Fruit fly (Drosophila melanogaster) whole organism, embryonic: Measurements from ENCODE around the gene Rad17.
A peak's percentile ranks its signal among the peaks of the same experiment; 100 is the strongest.

ENCODE experiments used
- BEAF-32 ChIP-seq: fragments of 200-800 bp; sonication (Bioruptor generic); optimal IDR thresholded peaks from 3 replicates; lab custom pipeline; 2017; ENCODE audit warnings: missing biosample characterization, missing genetic modification characterization, mild to moderate bottlenecking, moderate library complexity, missing genetic modification reagents
- Blimp-1 ChIP-seq: fragments of 200-800 bp; sonication (Bioruptor generic); optimal IDR thresholded peaks from 3 replicates; lab custom pipeline; 2018; ENCODE audit warnings: missing biosample characterization, missing genetic modification characterization, mild to moderate bottlenecking, moderate library complexity, missing genetic modification reagents
- C15 ChIP-seq: fragments of 200-800 bp; sonication (Bioruptor generic); IDR thresholded peaks from 3 replicates; pipeline ENCODE4 v1.3.6; 2022; ENCODE audit warnings: missing biosample characterization, missing genetic modification characterization
- CG11560 ChIP-seq: fragments of 200-800 bp; sonication (Bioruptor generic); IDR thresholded peaks from 3 replicates; pipeline ENCODE4 v1.3.6; 2022; ENCODE audit warnings: missing biosample characterization, missing genetic modification characterization
- CG12071 ChIP-seq: fragments of 200-800 bp; sonication (Bioruptor generic); optimal IDR thresholded peaks from 3 replicates; lab custom pipeline; 2018; ENCODE audit warnings: missing biosample characterization, mild to moderate bottlenecking, missing genetic modification characterization
- CG13775 ChIP-seq: fragments of 200-800 bp; sonication (Bioruptor generic); optimal IDR thresholded peaks from 3 replicates; lab custom pipeline; 2017; ENCODE audit warnings: missing biosample characterization, mild to moderate bottlenecking, missing genetic modification characterization
- CG13894 ChIP-seq: fragments of 200-800 bp; sonication (Bioruptor generic); optimal IDR thresholded peaks from 3 replicates; lab custom pipeline; 2018; ENCODE audit warnings: missing biosample characterization, mild to moderate bottlenecking, missing genetic modification characterization, moderate library complexity
- CG15514 ChIP-seq: fragments of 200-800 bp; sonication (Bioruptor generic); optimal IDR thresholded peaks from 3 replicates; lab custom pipeline; 2017; ENCODE audit warnings: missing biosample characterization, missing genetic modification characterization, mild to moderate bottlenecking, moderate library complexity, missing genetic modification reagents
- CG17359 ChIP-seq: fragments of 200-800 bp; sonication (Bioruptor generic); optimal IDR thresholded peaks from 3 replicates; lab custom pipeline; 2018; ENCODE audit warnings: missing biosample characterization, mild to moderate bottlenecking, missing genetic modification characterization, moderate library complexity
- CG17912 ChIP-seq: fragments of 200-800 bp; sonication (Bioruptor generic); optimal IDR thresholded peaks from 2 replicates; lab custom pipeline; 2018; ENCODE audit warnings: missing biosample characterization, mild to moderate bottlenecking, missing genetic modification characterization
- CG3065 ChIP-seq: fragments of 200-800 bp; sonication (Bioruptor generic); optimal IDR thresholded peaks from 2 replicates; lab custom pipeline; 2016; ENCODE audit warnings: missing biosample characterization, missing genetic modification characterization
- CG31224 ChIP-seq: fragments of 200-800 bp; sonication (Bioruptor generic); IDR thresholded peaks from 2 replicates; pipeline ENCODE4 v1.3.6; 2022; ENCODE audit warnings: missing biosample characterization, missing genetic modification characterization
- CG31365 ChIP-seq: fragments of 200-800 bp; sonication (Bioruptor generic); optimal IDR thresholded peaks from 2 replicates; lab custom pipeline; 2018; ENCODE audit warnings: missing biosample characterization, mild to moderate bottlenecking, missing genetic modification characterization
- CG31388 ChIP-seq: fragments of 200-800 bp; sonication (Bioruptor generic); optimal IDR thresholded peaks from 2 replicates; lab custom pipeline; 2016; ENCODE audit warnings: missing biosample characterization, missing genetic modification characterization
- CG3407 ChIP-seq: fragments of 200-800 bp; sonication (Bioruptor generic); optimal IDR thresholded peaks from 2 replicates; lab custom pipeline; 2018; ENCODE audit warnings: missing biosample characterization, mild to moderate bottlenecking, missing genetic modification characterization
- CG4404 ChIP-seq: fragments of 200-800 bp; sonication (Bioruptor generic); IDR thresholded peaks from 2 replicates; pipeline ENCODE4 v1.3.6; 2022; ENCODE audit warnings: missing biosample characterization, missing genetic modification characterization
- CG6813 ChIP-seq: fragments of 200-800 bp; sonication (Bioruptor generic); optimal IDR thresholded peaks from 2 replicates; lab custom pipeline; 2017; ENCODE audit warnings: missing biosample characterization, missing genetic modification characterization, mild to moderate bottlenecking, moderate library complexity, missing genetic modification reagents
- CG7963 ChIP-seq: fragments of 200-800 bp; sonication (Bioruptor generic); IDR thresholded peaks from 3 replicates; pipeline ENCODE4 v1.3.6; 2022; ENCODE audit warnings: missing biosample characterization, missing genetic modification characterization; ENCODE audit not compliant: partially characterized antibody
- CG9817 ChIP-seq: fragments of 200-800 bp; sonication (Bioruptor generic); optimal IDR thresholded peaks from 2 replicates; lab custom pipeline; 2018; ENCODE audit warnings: missing biosample characterization, mild to moderate bottlenecking, missing genetic modification characterization, moderate library complexity
- CTCF ChIP-seq: fragments of 200-800 bp; sonication (Bioruptor generic); optimal IDR thresholded peaks from 2 replicates; lab custom pipeline; 2017; ENCODE audit warnings: missing biosample characterization, mild to moderate bottlenecking, missing genetic modification characterization, moderate library complexity
- D ChIP-seq, 2 experiments: fragments of 200-800 bp in 1 of 2; fragments of >200 bp in 1 of 2; sonication (Bioruptor generic) in 1 of 2; optimal IDR thresholded peaks; 2 replicates in 1 of 2; 3 replicates in 1 of 2; lab custom pipeline; 2017; ENCODE audit warnings: mild to moderate bottlenecking in 1 of 2, missing biosample characterization in 1 of 2, missing genetic modification characterization in 1 of 2, missing genetic modification reagents in 1 of 2
- E2f2 ChIP-seq: fragments of 200-800 bp; sonication (Bioruptor generic); IDR thresholded peaks from 2 replicates; pipeline ENCODE4 v1.3.6; 2022; ENCODE audit warnings: missing biosample characterization, missing genetic modification characterization
- Fer2 ChIP-seq: fragments of 200-800 bp; sonication (Bioruptor generic); optimal IDR thresholded peaks from 2 replicates; lab custom pipeline; 2018; ENCODE audit warnings: missing biosample characterization, mild to moderate bottlenecking, missing genetic modification characterization, moderate library complexity
- Hey ChIP-seq: fragments of 200-800 bp; sonication (Bioruptor generic); optimal IDR thresholded peaks from 3 replicates; lab custom pipeline; 2018; ENCODE audit warnings: missing biosample characterization, mild to moderate bottlenecking, missing genetic modification characterization
- Med ChIP-seq: fragments of 200-800 bp; sonication (Bioruptor generic); peaks from one replicate; lab custom pipeline; 2016; ENCODE audit warnings: missing biosample characterization, missing genetic modification characterization, mild to moderate bottlenecking, inconsistent platforms, moderate library complexity
- Myb ChIP-seq: fragments of 200-800 bp; sonication (Bioruptor generic); optimal IDR thresholded peaks from 2 replicates; lab custom pipeline; 2016; ENCODE audit warnings: missing biosample characterization, missing genetic modification characterization
- NC2β ChIP-seq: fragments of 200-800 bp; sonication (Bioruptor generic); optimal IDR thresholded peaks from 2 replicates; lab custom pipeline; 2016; ENCODE audit warnings: missing biosample characterization, missing genetic modification characterization
- NK7.1 ChIP-seq: fragments of 200-800 bp; sonication (Bioruptor generic); optimal IDR thresholded peaks from 3 replicates; lab custom pipeline; 2016; ENCODE audit warnings: missing biosample characterization, missing genetic modification characterization
- Opbp ChIP-seq: fragments of 200-800 bp; sonication (Bioruptor generic); IDR thresholded peaks from 3 replicates; pipeline ENCODE4 v1.3.6; 2022; ENCODE audit warnings: missing biosample characterization, missing genetic modification characterization; ENCODE audit not compliant: partially characterized antibody
- Sox100B ChIP-seq: fragments of 200-800 bp; sonication (Bioruptor generic); optimal IDR thresholded peaks from 3 replicates; lab custom pipeline; 2018; ENCODE audit warnings: missing biosample characterization, mild to moderate bottlenecking, missing genetic modification characterization
- Stat92E ChIP-seq, 3 experiments: fragments of >200 bp in 2 of 3; fragments of 200-800 bp in 1 of 3; sonication (Bioruptor generic) in 1 of 3; optimal IDR thresholded peaks; 2 replicates each; lab custom pipeline; 2017 to 2019; ENCODE audit warnings: missing biosample characterization in 3 of 3, missing genetic modification characterization in 3 of 3, mild to moderate bottlenecking in 1 of 3, moderate library complexity in 1 of 3
- chm ChIP-seq: fragments of 200-800 bp; sonication (Bioruptor generic); IDR thresholded peaks from 2 replicates; pipeline ENCODE4 v1.3.6; 2022; ENCODE audit warnings: missing biosample characterization, missing genetic modification characterization
- ci ChIP-seq: fragments of 200-800 bp; sonication (Bioruptor generic); IDR thresholded peaks from 3 replicates; pipeline ENCODE4 v1.3.6; 2022; ENCODE audit warnings: missing biosample characterization, missing genetic modification characterization
- crp ChIP-seq, 2 experiments: fragments of 200-800 bp; sonication (Bioruptor generic); optimal IDR thresholded peaks; 2 replicates in 1 of 2; 3 replicates in 1 of 2; lab custom pipeline; 2017; ENCODE audit warnings: missing biosample characterization in 2 of 2, missing genetic modification characterization in 2 of 2, mild to moderate bottlenecking in 1 of 2, moderate library complexity in 1 of 2
- dmrt11E ChIP-seq: fragments of 200-800 bp; sonication (Bioruptor generic); optimal IDR thresholded peaks from 3 replicates; lab custom pipeline; 2018; ENCODE audit warnings: missing biosample characterization, mild to moderate bottlenecking, missing genetic modification characterization, moderate library complexity
- exex ChIP-seq: fragments of 200-800 bp; sonication (Bioruptor generic); optimal IDR thresholded peaks from 4 replicates; lab custom pipeline; 2018; ENCODE audit warnings: missing biosample characterization, mild to moderate bottlenecking, missing genetic modification characterization, moderate library complexity
- fu2 ChIP-seq: fragments of 200-800 bp; sonication (Bioruptor generic); optimal IDR thresholded peaks from 2 replicates; lab custom pipeline; 2016; ENCODE audit warnings: missing biosample characterization, missing genetic modification characterization
- hbn ChIP-seq: fragments of 200-800 bp; sonication (Bioruptor generic); IDR thresholded peaks from 2 replicates; pipeline ENCODE4 v1.3.6; 2022; ENCODE audit warnings: missing biosample characterization, missing genetic modification characterization; ENCODE audit not compliant: partially characterized antibody
- klu ChIP-seq: fragments of 200-800 bp; sonication (Bioruptor generic); IDR thresholded peaks from 2 replicates; pipeline ENCODE4 v1.3.6; 2022; ENCODE audit warnings: missing biosample characterization, missing genetic modification characterization
- kni ChIP-seq: fragments of 200-800 bp; sonication (Bioruptor generic); optimal IDR thresholded peaks from 3 replicates; lab custom pipeline; 2017; ENCODE audit warnings: mild to moderate bottlenecking, missing biosample characterization, missing genetic modification reagents, missing genetic modification characterization
- nerfin-2 ChIP-seq: fragments of 200-800 bp; sonication (Bioruptor generic); IDR thresholded peaks from 2 replicates; pipeline ENCODE4 v1.3.6; 2022; ENCODE audit warnings: missing biosample characterization, missing genetic modification characterization; ENCODE audit not compliant: partially characterized antibody
- nmo ChIP-seq: fragments of 200-800 bp; sonication (Bioruptor generic); optimal IDR thresholded peaks from 2 replicates; lab custom pipeline; 2018; ENCODE audit warnings: missing biosample characterization, mild to moderate bottlenecking, missing genetic modification characterization, moderate library complexity
- pnt ChIP-seq: fragments of 200-800 bp; sonication (Bioruptor generic); optimal IDR thresholded peaks from 3 replicates; lab custom pipeline; 2016; ENCODE audit warnings: missing biosample characterization, missing genetic modification characterization
- schlank ChIP-seq: fragments of 200-800 bp; sonication (Bioruptor generic); optimal IDR thresholded peaks from 2 replicates; lab custom pipeline; 2018; ENCODE audit warnings: missing biosample characterization, mild to moderate bottlenecking, missing genetic modification characterization
- ssp ChIP-seq: fragments of 200-800 bp; sonication (Bioruptor generic); IDR thresholded peaks from 2 replicates; pipeline ENCODE4 v1.3.6; 2022; ENCODE audit warnings: missing biosample characterization, missing genetic modification characterization
- unpg ChIP-seq: fragments of 200-800 bp; sonication (Bioruptor generic); optimal IDR thresholded peaks from 3 replicates; lab custom pipeline; 2018; ENCODE audit warnings: missing biosample characterization, mild to moderate bottlenecking, missing genetic modification characterization, moderate library complexity
- usp ChIP-seq: fragments of >200 bp; optimal IDR thresholded peaks from 2 replicates; lab custom pipeline; 2017; ENCODE audit warnings: missing biosample characterization, missing genetic modification characterization
- wor ChIP-seq: fragments of 200-800 bp; sonication (Bioruptor generic); IDR thresholded peaks from 2 replicates; pipeline ENCODE4 v1.3.6; 2022; ENCODE audit warnings: missing biosample characterization, missing genetic modification characterization

The Rad17 gene

dm6 chr3R:14692230-14692970 is 29.4 kb upstream of the Rad17 start (continued):
- TF ChIP-seq usp (no peak), hbn (no peak), CG15514 (GFP tag; lab: Kevin White, UChicago) (no peak), Stat92E (GFP tag; optimal IDR thresholded peaks at IDR 0.05; lab: Kevin White, UChicago) (peak in 1 of 3 experiments; percentile 55), CG31388 (peak; percentile 37), chm (peak; percentile 93), nmo (peak; percentile 82), D (optimal IDR thresholded peaks at IDR 0.05; lab: Kevin White, UChicago) (no peak), D (GFP tag; optimal IDR thresholded peaks at IDR 0.05; lab: Kevin White, UChicago) (peak; percentile 80), Myb (GFP tag; lab: Kevin White, UChicago) (no peak), fu2 (GFP tag; lab: Kevin White, UChicago) (no peak), wor (GFP tag; lab: Robert Waterston, UW) (peak; percentile 55; the same call in 1 of the 2 replicates), CG31224 (GFP tag; lab: Robert Waterston, UW) (no peak), CG12071 (GFP tag; lab: Kevin White, UChicago) (peak; percentile 41), Hey (tag; lab: Kevin White, UChicago) (no peak), dmrt11E (peak; percentile 87), CTCF (GFP tag; lab: Kevin White, UChicago) (peak; percentile 6), CG9817 (tag; lab: Kevin White, UChicago) (no peak), CG7963 (GFP tag; lab: Robert Waterston, UW) (no peak), ci (GFP tag; lab: Robert Waterston, UW) (peak; percentile 92), E2f2 (peak; percentile 36; the same call in 1 of the 2 replicates), CG13775 (GFP tag; lab: Kevin White, UChicago) (peak; percentile 45), klu (GFP tag; lab: Robert Waterston, UW) (no peak), unpg (peak; percentile 72), CG6813 (GFP tag; lab: Kevin White, UChicago) (peak; percentile 41), NK7.1 (GFP tag; lab: Kevin White, UChicago) (peak; percentile 36), NC2β (GFP tag; lab: Kevin White, UChicago) (peak; percentile 63), Opbp (GFP tag; lab: Robert Waterston, UW) (no peak), crp (GFP tag; optimal IDR thresholded peaks at IDR 0.05; lab: Kevin White, UChicago) (no peak), ssp (peak; percentile 50), CG3065 (GFP tag; lab: Kevin White, UChicago) (no peak), nerfin-2 (GFP tag; lab: Robert Waterston, UW) (no peak), Sox100B (peak; percentile 67), CG17359 (tag; lab: Kevin White, UChicago) (peak; percentile 71), CG17912 (GFP tag; lab: Kevin White, UChicago) (no peak), kni (GFP tag; lab: Kevin White, UChicago) (peak; percentile 43), CG31365 (tag; lab: Kevin White, UChicago) (no peak), Fer2 (tag; lab: Kevin White, UChicago) (no peak), schlank (tag; lab: Kevin White, UChicago) (no peak), Blimp-1 (GFP tag; lab: Kevin White, UChicago) (peak; percentile 86), CG3407 (peak; percentile 57), CG13894 (tag; lab: Kevin White, UChicago) (no peak), exex (tag; lab: Kevin White, UChicago) (no peak), Med (GFP tag; lab: Kevin White, UChicago) (peak; percentile 85), BEAF-32 (GFP tag; lab: Kevin White, UChicago) (no peak), C15 (GFP tag; lab: Robert Waterston, UW) (no peak), CG4404 (GFP tag; lab: Robert Waterston, UW) (no peak), CG11560 (tag; lab: Robert Waterston, UW) (no peak), pnt (peak; percentile 58)
